Worm (Caenorhabditis elegans) whole organism, mixed stage, embryonic: ENCODE results near the gene hsp-1.

Experiments
- M03D4.4 ChIP-seq: sonication (generic microtip); optimal IDR thresholded peaks from 2 replicates; lab custom pipeline; 2017; ENCODE audit warnings: mild to moderate bottlenecking, missing genetic modification characterization, missing compliant biosample characterization
- ceh-83 ChIP-seq: fragments of 200-800 bp; sonication (Bioruptor generic); optimal IDR thresholded peaks from 2 replicates; lab custom pipeline; 2018; ENCODE audit warnings: mild to moderate bottlenecking, missing genetic modification characterization, missing compliant biosample characterization
- drap-1 ChIP-seq: fragments of 200-800 bp; sonication (Bioruptor generic); optimal IDR thresholded peaks from 3 replicates; lab custom pipeline; 2018; ENCODE audit warnings: mild to moderate bottlenecking, missing genetic modification characterization, missing compliant biosample characterization
- ham-2 ChIP-seq: fragments of 200-800 bp; sonication (Bioruptor generic); optimal IDR thresholded peaks from 2 replicates; lab custom pipeline; 2018; ENCODE audit warnings: mild to moderate bottlenecking, missing genetic modification characterization, missing compliant biosample characterization
- lin-13 ChIP-seq: fragments of 150-350 bp; optimal IDR thresholded peaks from 2 replicates; lab custom pipeline; 2014; ENCODE audit warnings: missing biosample characterization, missing genetic modification characterization
- mab-5 ChIP-seq: fragments of 150-350 bp; optimal IDR thresholded peaks from 2 replicates; lab custom pipeline; 2014; ENCODE audit warnings: missing biosample characterization, missing genetic modification characterization
- nhr-76 ChIP-seq: sonication (generic microtip); optimal IDR thresholded peaks from 2 replicates; lab custom pipeline; 2017; ENCODE audit warnings: missing biosample characterization, missing genetic modification characterization
- snpc-4 ChIP-seq: fragments of 150-350 bp; optimal IDR thresholded peaks from 2 replicates; lab custom pipeline; 2014; ENCODE audit warnings: missing biosample characterization, missing genetic modification characterization
- sptf-1 ChIP-seq: sonication (generic microtip); optimal IDR thresholded peaks from 2 replicates; lab custom pipeline; 2017; ENCODE audit warnings: mild to moderate bottlenecking, missing genetic modification characterization, moderate library complexity, missing compliant biosample characterization

- TF ChIP-seq M03D4.4 (no peak), snpc-4 (tag; lab: Kevin White, UChicago) (no peak), mab-5 (tag; lab: Kevin White, UChicago) (no peak), nhr-76 (tag; lab: Kevin White, UChicago) (no peak), drap-1 (GFP tag; lab: Kevin White, UChicago) (no peak), lin-13 (tag; lab: Kevin White, UChicago) (no peak), ham-2 (no peak), sptf-1 (tag; lab: Kevin White, UChicago) (no peak), ceh-83 (GFP tag; lab: Kevin White, UChicago) (no peak)
Observed at ce11 chrIV:17258824-17259223, 19.9 kb upstream of the hsp-1 start.
